Worm (Caenorhabditis elegans) whole organism, L4/young adult: ENCODE data around the gene rle-1.
A peak's percentile ranks its signal among the peaks of the same experiment; 100 is the strongest.

Source experiments
- W03F9.2 ChIP-seq: fragments of 150-350 bp; optimal IDR thresholded peaks from 2 replicates; lab custom pipeline; 2014; ENCODE audit warnings: missing biosample characterization, missing genetic modification characterization
- dao-5 ChIP-seq: sonication (generic microtip); optimal IDR thresholded peaks from 2 replicates; lab custom pipeline; 2016; ENCODE audit warnings: missing genotype, missing genetic modification characterization, moderate library complexity, missing compliant biosample characterization
- him-1 ChIP-seq: sonication (generic microtip); optimal IDR thresholded peaks from 2 replicates; lab custom pipeline; 2016; ENCODE audit warnings: missing genotype, missing genetic modification reagents, missing genetic modification characterization, missing compliant biosample characterization

- TF ChIP-seq W03F9.2 (tag; lab: Kevin White, UChicago): peak; percentile 38
- TF ChIP-seq dao-5 (tag; lab: Kevin White, UChicago): no peak
- TF ChIP-seq him-1 (tag; lab: Kevin White, UChicago): no peak
Measured at ce11 chrIII:10895817-10896413, 40.1 kb upstream of the rle-1 start, which contains the start of gene com-1.
